Worm (Caenorhabditis elegans) whole organism, L2 larva: Measurements from ENCODE around the gene folt-3.
A peak's percentile ranks its signal among the peaks of the same experiment; 100 is the strongest.

Experiments used
- C34F6.9 ChIP-seq: fragments of 150-350 bp; optimal IDR thresholded peaks from 2 replicates; lab custom pipeline; 2014; ENCODE audit warnings: missing biosample characterization, missing genetic modification characterization
- F13H6.1 ChIP-seq: sonication (generic microtip); optimal IDR thresholded peaks from 2 replicates; lab custom pipeline; 2016; ENCODE audit warnings: missing genetic modification characterization, missing compliant biosample characterization
- R02D3.7 ChIP-seq: fragments of 150-350 bp; optimal IDR thresholded peaks from 2 replicates; lab custom pipeline; 2014; ENCODE audit warnings: missing biosample characterization, missing genetic modification characterization
- Y55F3AM.14 ChIP-seq: fragments of 200-800 bp; sonication (Bioruptor generic); optimal IDR thresholded peaks from 2 replicates; lab custom pipeline; 2018; ENCODE audit warnings: mild to moderate bottlenecking, missing genetic modification characterization, missing compliant biosample characterization
- ZK546.5 ChIP-seq: sonication (generic microtip); optimal IDR thresholded peaks from 2 replicates; lab custom pipeline; 2017; ENCODE audit warnings: missing biosample characterization, missing genetic modification characterization
- alr-1 ChIP-seq: fragments of 150-350 bp; optimal IDR thresholded peaks from 2 replicates; lab custom pipeline; 2014; ENCODE audit warnings: missing biosample characterization, missing genetic modification characterization
- aly-2 ChIP-seq: fragments of 150-350 bp; optimal IDR thresholded peaks from 2 replicates; lab custom pipeline; 2014; ENCODE audit warnings: missing biosample characterization, missing genetic modification characterization
- ama-1 ChIP-seq: fragments of 150-350 bp; optimal IDR thresholded peaks from 2 replicates; lab custom pipeline; 2018; ENCODE audit warnings: inconsistent platforms
- blmp-1 ChIP-seq: sonication (generic microtip); optimal IDR thresholded peaks from 2 replicates; lab custom pipeline; 2017; ENCODE audit warnings: missing genetic modification characterization, mild to moderate bottlenecking, missing compliant biosample characterization, antibody characterized with exemption, moderate library complexity; ENCODE audit not compliant: insufficient read depth
- ceh-16 ChIP-seq: fragments of 150-350 bp; optimal IDR thresholded peaks from 2 replicates; lab custom pipeline; 2014; ENCODE audit warnings: missing biosample characterization, missing genetic modification characterization
- ceh-82 ChIP-seq: fragments of 150-350 bp; optimal IDR thresholded peaks from 2 replicates; lab custom pipeline; 2014; ENCODE audit warnings: missing biosample characterization, missing genetic modification characterization
- crh-2 ChIP-seq: sonication (generic microtip); optimal IDR thresholded peaks from 2 replicates; lab custom pipeline; 2017; ENCODE audit warnings: missing biosample characterization, missing genetic modification characterization
- egl-27 ChIP-seq: sonication (generic microtip); optimal IDR thresholded peaks from 3 replicates; lab custom pipeline; 2017; ENCODE audit warnings: missing biosample characterization, missing genetic modification reagents, missing genetic modification characterization
- elt-1 ChIP-seq: fragments of 150-350 bp; optimal IDR thresholded peaks from 2 replicates; lab custom pipeline; 2014; ENCODE audit warnings: missing biosample characterization, missing genetic modification characterization
- elt-3 ChIP-seq: sonication (generic microtip); optimal IDR thresholded peaks from 2 replicates; lab custom pipeline; 2017; ENCODE audit warnings: missing biosample characterization, missing genetic modification characterization
- fos-1 ChIP-seq: fragments of 150-350 bp; optimal IDR thresholded peaks from 2 replicates; lab custom pipeline; 2014; ENCODE audit warnings: missing biosample characterization, missing genetic modification characterization
- gmeb-1 ChIP-seq: fragments of 150-350 bp; optimal IDR thresholded peaks from 2 replicates; lab custom pipeline; 2014; ENCODE audit warnings: missing biosample characterization, missing genetic modification characterization
- lin-11 ChIP-seq: fragments of 150-350 bp; sonication (generic microtip); optimal IDR thresholded peaks from 2 replicates; lab custom pipeline; 2014; ENCODE audit warnings: missing biosample characterization, missing genetic modification characterization, inconsistent platforms, mixed read lengths
- lin-13 ChIP-seq: fragments of 150-350 bp; optimal IDR thresholded peaks from 2 replicates; lab custom pipeline; 2014; ENCODE audit warnings: missing biosample characterization, missing genetic modification reagents, missing genetic modification characterization
- lin-39 ChIP-seq: fragments of 150-350 bp; optimal IDR thresholded peaks from 2 replicates; lab custom pipeline; 2014; ENCODE audit warnings: missing biosample characterization, missing genetic modification reagents, missing genetic modification characterization
- lsy-2 ChIP-seq, 2 experiments: fragments of 150-350 bp in 1 of 2; sonication (generic microtip) in 1 of 2; optimal IDR thresholded peaks; 2 replicates each; lab custom pipeline; 2014 to 2017; ENCODE audit warnings: missing biosample characterization in 2 of 2, missing genetic modification characterization in 2 of 2
- mab-5 ChIP-seq: fragments of 150-350 bp; optimal IDR thresholded peaks from 2 replicates; lab custom pipeline; 2014; ENCODE audit warnings: missing biosample characterization, missing genetic modification characterization
- mbf-1 ChIP-seq: sonication (generic microtip); optimal IDR thresholded peaks from 2 replicates; lab custom pipeline; 2017; ENCODE audit warnings: missing biosample characterization, missing genetic modification characterization
- mdl-1 ChIP-seq, 2 experiments: fragments of 150-350 bp in 1 of 2; sonication (generic microtip) in 1 of 2; optimal IDR thresholded peaks; 2 replicates each; lab custom pipeline; 2017; ENCODE audit warnings: missing biosample characterization in 2 of 2, missing genetic modification characterization in 2 of 2
- nhr-11 ChIP-seq: fragments of 150-350 bp; optimal IDR thresholded peaks from 2 replicates; lab custom pipeline; 2014; ENCODE audit warnings: missing biosample characterization, missing genetic modification characterization
- nhr-12 ChIP-seq: fragments of 150-350 bp; optimal IDR thresholded peaks from 2 replicates; lab custom pipeline; 2014; ENCODE audit warnings: missing biosample characterization, missing genetic modification characterization
- nhr-129 ChIP-seq: fragments of 150-350 bp; optimal IDR thresholded peaks from 2 replicates; lab custom pipeline; 2014; ENCODE audit warnings: missing biosample characterization, missing genetic modification characterization
- nhr-21 ChIP-seq: fragments of 150-350 bp; optimal IDR thresholded peaks from 2 replicates; lab custom pipeline; 2014; ENCODE audit warnings: missing biosample characterization, missing genetic modification characterization
- nhr-23 ChIP-seq: fragments of 150-350 bp; optimal IDR thresholded peaks from 2 replicates; lab custom pipeline; 2014; ENCODE audit warnings: missing biosample characterization, missing genetic modification reagents, missing genetic modification characterization
- nhr-237 ChIP-seq: fragments of 150-350 bp; optimal IDR thresholded peaks from 2 replicates; lab custom pipeline; 2014; ENCODE audit warnings: missing biosample characterization, missing genetic modification characterization
- nhr-25 ChIP-seq: fragments of 150-350 bp; sonication (generic microtip); optimal IDR thresholded peaks from 3 replicates; lab custom pipeline; 2014; ENCODE audit warnings: missing biosample characterization, missing genetic modification characterization
- nhr-6 ChIP-seq: fragments of 150-350 bp; optimal IDR thresholded peaks from 2 replicates; lab custom pipeline; 2014; ENCODE audit warnings: missing biosample characterization, missing genetic modification characterization
- nhr-77 ChIP-seq: fragments of 150-350 bp; optimal IDR thresholded peaks from 2 replicates; lab custom pipeline; 2014; ENCODE audit warnings: missing biosample characterization, missing genetic modification characterization
- peb-1 ChIP-seq: fragments of 150-350 bp; optimal IDR thresholded peaks from 2 replicates; lab custom pipeline; 2014; ENCODE audit warnings: missing biosample characterization, missing genetic modification characterization
- sem-4 ChIP-seq: fragments of 150-350 bp; optimal IDR thresholded peaks from 2 replicates; lab custom pipeline; 2014; ENCODE audit warnings: missing biosample characterization, missing genetic modification reagents, missing genetic modification characterization
- skn-1 ChIP-seq: sonication (generic microtip); optimal IDR thresholded peaks from 2 replicates; lab custom pipeline; 2017; ENCODE audit warnings: missing biosample characterization, missing genetic modification characterization
- sma-3 ChIP-seq: sonication (generic microtip); optimal IDR thresholded peaks from 2 replicates; lab custom pipeline; 2016; ENCODE audit warnings: missing genetic modification reagents, missing genetic modification characterization, missing compliant biosample characterization
- sma-9 ChIP-seq, 2 experiments: fragments of 150-350 bp in 1 of 2; sonication (generic microtip) in 1 of 2; optimal IDR thresholded peaks; 2 replicates each; lab custom pipeline; 2014 to 2016; ENCODE audit warnings: missing genetic modification characterization in 2 of 2, mild to moderate bottlenecking in 1 of 2, missing biosample characterization in 1 of 2, missing compliant biosample characterization in 1 of 2, missing genetic modification reagents in 1 of 2, moderate library complexity in 1 of 2
- snpc-4 ChIP-seq: fragments of 150-350 bp; optimal IDR thresholded peaks from 2 replicates; lab custom pipeline; 2014; ENCODE audit warnings: missing biosample characterization, missing genetic modification characterization
- unc-39 ChIP-seq: fragments of 150-350 bp; optimal IDR thresholded peaks from 2 replicates; lab custom pipeline; 2014; ENCODE audit warnings: missing biosample characterization, missing genetic modification characterization
- unc-55 ChIP-seq: fragments of 150-350 bp; sonication (generic microtip); optimal IDR thresholded peaks from 3 replicates; lab custom pipeline; 2014; ENCODE audit warnings: missing biosample characterization, missing genetic modification reagents, missing genetic modification characterization
- unc-62 ChIP-seq: fragments of 150-350 bp; optimal IDR thresholded peaks from 2 replicates; lab custom pipeline; 2014; ENCODE audit warnings: missing biosample characterization, missing genetic modification reagents, missing genetic modification characterization
- ztf-1 ChIP-seq: fragments of 200-800 bp; sonication (Bioruptor generic); conservative IDR thresholded peaks from 2 replicates; pipeline ENCODE4 v1.3.6; 2022; ENCODE audit warnings: missing genetic modification characterization, missing compliant biosample characterization
- ztf-11 ChIP-seq: sonication (generic microtip); optimal IDR thresholded peaks from 2 replicates; lab custom pipeline; 2017; ENCODE audit warnings: missing biosample characterization, missing genetic modification characterization
- ztf-4 ChIP-seq: fragments of 150-350 bp; optimal IDR thresholded peaks from 2 replicates; lab custom pipeline; 2014; ENCODE audit warnings: missing biosample characterization, missing genetic modification characterization

folt-3 gene

DNA sequence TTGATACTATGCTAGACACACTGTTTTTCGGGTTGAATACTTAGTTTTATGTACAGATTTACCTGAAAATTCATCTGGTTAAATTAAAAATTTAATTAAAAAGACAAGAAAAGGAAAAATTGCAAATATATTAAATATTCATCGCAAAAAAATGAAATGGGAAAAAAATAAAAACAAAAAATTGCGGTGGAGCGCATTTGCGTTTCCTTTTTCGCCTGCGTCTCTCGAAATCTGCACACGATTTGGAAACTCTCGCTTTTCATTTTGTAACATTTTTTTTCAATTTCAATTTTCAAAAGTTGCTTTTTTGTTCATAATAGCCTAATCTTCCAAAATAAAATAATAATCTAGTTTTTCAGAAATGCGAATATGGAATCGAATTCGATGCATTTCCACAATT lies 21.9 kb downstream of the folt-3 start, which contains the start of the genes F19F10.11 and C50E3.5 (continued):
- TF ChIP-seq R02D3.7 (tag; lab: Kevin White, UChicago) (no peak), alr-1 (tag; lab: Kevin White, UChicago) (no peak), gmeb-1 (tag; lab: Kevin White, UChicago) (peak; percentile 74), nhr-21 (tag; lab: Kevin White, UChicago) (no peak), fos-1 (tag; lab: Kevin White, UChicago) (peak; percentile 13), mdl-1 (tag; optimal IDR thresholded peaks at IDR 0.05; lab: Kevin White, UChicago) (no peak), unc-39 (tag; lab: Kevin White, UChicago) (no peak), egl-27 (tag; lab: Kevin White, UChicago) (no peak)

DNA sequence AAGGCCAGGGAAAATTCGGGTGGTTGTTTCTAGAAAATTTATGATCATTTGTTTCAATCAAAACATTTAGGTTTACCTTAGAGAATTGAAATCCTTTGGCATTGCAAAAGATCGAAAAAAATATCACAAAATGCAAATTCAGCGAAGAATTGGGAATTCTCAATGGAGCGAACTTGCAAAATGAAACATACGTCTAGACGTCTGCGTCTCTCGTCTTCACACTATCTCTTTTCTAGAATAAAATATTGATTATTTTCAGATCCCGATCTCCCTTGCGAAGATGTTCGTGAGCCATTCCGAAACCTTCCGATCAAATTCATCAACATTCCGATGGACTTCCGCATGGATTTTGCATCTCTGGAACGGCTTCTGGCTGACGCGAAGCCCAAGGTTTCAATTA lies 29.2 kb downstream of the folt-3 start, which contains the start of gene ets-6:
TSS of gene ets-6 (minus strand) at position 169 of the 400 bp plus-strand sequence.
- TF ChIP-seq nhr-129, result peak; percentile 50
- peak; percentile 35 for TF ChIP-seq nhr-25 (tag; lab: Kevin White, UChicago)
- TF ChIP-seq ceh-16, result no peak
- TF ChIP-seq nhr-237 (tag; lab: Kevin White, UChicago), result no peak
- no peak for TF ChIP-seq mab-5 (tag; lab: Kevin White, UChicago)
- peak; percentile 26 for TF ChIP-seq sma-9 (GFP tag; optimal IDR thresholded peaks at IDR 0.05; lab: Kevin White, UChicago)
- TF ChIP-seq sma-9 (tag; optimal IDR thresholded peaks at IDR 0.05; lab: Kevin White, UChicago), result no peak
- TF ChIP-seq alr-1 (tag; lab: Kevin White, UChicago), result no peak
- peak; percentile 60 for TF ChIP-seq gmeb-1 (tag; lab: Kevin White, UChicago)
- peak; percentile 16 for TF ChIP-seq sma-3 (GFP tag; lab: Kevin White, UChicago)
- TF ChIP-seq nhr-21 (tag; lab: Kevin White, UChicago), result peak; percentile 18
- peak; percentile 25 for TF ChIP-seq fos-1 (tag; lab: Kevin White, UChicago)
- TF ChIP-seq crh-2 (tag; lab: Kevin White, UChicago), result peak; percentile 55
- peak; percentile 77 for TF ChIP-seq C34F6.9
- TF ChIP-seq unc-55 (GFP tag; lab: Kevin White, UChicago), result peak; percentile 76
- peak; percentile 10 to 78 for TF ChIP-seq lsy-2 (tag; optimal IDR thresholded peaks at IDR 0.05; lab: Kevin White, UChicago)
- no peak for TF ChIP-seq sem-4 (tag; lab: Kevin White, UChicago)

DNA sequence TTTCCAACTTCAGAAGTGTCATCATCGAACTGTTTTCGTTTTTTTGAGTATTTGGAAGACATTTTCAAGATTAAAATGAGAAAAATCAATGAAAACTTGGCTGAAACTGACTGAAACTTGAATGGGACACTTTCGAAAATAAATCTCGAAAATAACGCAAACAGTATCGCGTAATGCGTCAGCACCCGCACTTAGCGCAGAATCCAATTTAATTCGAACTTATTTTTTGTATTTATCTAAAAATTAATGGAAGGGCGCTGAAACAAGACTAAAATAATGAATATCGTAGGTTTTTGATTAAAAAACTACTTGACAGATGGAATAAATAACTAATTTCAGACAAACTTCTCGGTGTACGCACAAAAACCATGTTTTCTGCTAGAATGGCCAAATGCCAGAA lies 34.0 kb downstream of the folt-3 start, which contains the start of the genes snu-66 and ints-9:
TSS of gene snu-66 (minus strand) at position 108 of the 400 bp plus-strand sequence.
TSS of gene ints-9 (plus strand) at position 240 of the 400 bp plus-strand sequence.
- no peak for TF ChIP-seq fos-1 (tag; lab: Kevin White, UChicago)
- TF ChIP-seq sma-3 (GFP tag; lab: Kevin White, UChicago), result peak; percentile 52
- TF ChIP-seq blmp-1, result no peak
- TF ChIP-seq unc-62 (GFP tag; lab: Kevin White, UChicago), result no peak
- TF ChIP-seq C34F6.9, result peak; percentile 86
- no peak for TF ChIP-seq lin-11
- TF ChIP-seq nhr-12 (tag; lab: Kevin White, UChicago), result no peak
- TF ChIP-seq mdl-1 (tag; optimal IDR thresholded peaks at IDR 0.05; lab: Kevin White, UChicago), result no peak
- no peak for TF ChIP-seq ceh-82 (tag; lab: Kevin White, UChicago)
- TF ChIP-seq sma-9 (GFP tag; optimal IDR thresholded peaks at IDR 0.05; lab: Kevin White, UChicago), result peak; percentile 74
- TF ChIP-seq sma-9 (tag; optimal IDR thresholded peaks at IDR 0.05; lab: Kevin White, UChicago), result no peak
- no peak for TF ChIP-seq nhr-11 (tag; lab: Kevin White, UChicago)
- TF ChIP-seq nhr-21 (tag; lab: Kevin White, UChicago), result peak; percentile 49
- TF ChIP-seq mab-5 (tag; lab: Kevin White, UChicago), result no peak
- TF ChIP-seq lin-13, result peak; percentile 40
- TF ChIP-seq nhr-129, result peak; percentile 65
- TF ChIP-seq crh-2 (tag; lab: Kevin White, UChicago), result peak; percentile 51
- TF ChIP-seq ceh-16, result no peak
- no peak for TF ChIP-seq aly-2 (tag; lab: Kevin White, UChicago)
- peak; percentile 82 for TF ChIP-seq gmeb-1 (tag; lab: Kevin White, UChicago)
- TF ChIP-seq nhr-237 (tag; lab: Kevin White, UChicago), result no peak
- no peak for TF ChIP-seq ama-1 (lab: Kevin White, UChicago)
- no peak for TF ChIP-seq unc-39 (tag; lab: Kevin White, UChicago)
- no peak for TF ChIP-seq R02D3.7 (tag; lab: Kevin White, UChicago)
- TF ChIP-seq alr-1 (tag; lab: Kevin White, UChicago), result no peak
- TF ChIP-seq F13H6.1 (tag; lab: Kevin White, UChicago), result peak; percentile 69
- TF ChIP-seq peb-1, result no peak
- peak; percentile 22 for TF ChIP-seq snpc-4 (tag; lab: Kevin White, UChicago)
- TF ChIP-seq skn-1 (tag; lab: Kevin White, UChicago), result no peak
- TF ChIP-seq unc-55 (GFP tag; lab: Kevin White, UChicago), result peak; percentile 81
- no peak for TF ChIP-seq lin-39 (tag; lab: Kevin White, UChicago)
- TF ChIP-seq Y55F3AM.14 (GFP tag; lab: Kevin White, UChicago), result no peak
- TF ChIP-seq nhr-25 (tag; lab: Kevin White, UChicago), result no peak
- no peak for TF ChIP-seq nhr-23 (tag; lab: Kevin White, UChicago)
- TF ChIP-seq ztf-11 (tag; lab: Kevin White, UChicago), result no peak
- TF ChIP-seq ztf-4 (tag; lab: Kevin White, UChicago), result no peak
- TF ChIP-seq elt-1 (tag; lab: Kevin White, UChicago), result no peak
- TF ChIP-seq egl-27 (tag; lab: Kevin White, UChicago), result no peak
- no peak for TF ChIP-seq mbf-1 (tag; lab: Kevin White, UChicago)
- no peak for TF ChIP-seq elt-3 (tag; lab: Kevin White, UChicago)
- TF ChIP-seq ZK546.5 (tag; lab: Kevin White, UChicago), result no peak
- no peak for TF ChIP-seq nhr-77 (tag; lab: Kevin White, UChicago)
- TF ChIP-seq nhr-6 (tag; lab: Kevin White, UChicago), result peak; percentile 36
- TF ChIP-seq ztf-1, result no peak
- TF ChIP-seq sem-4 (tag; lab: Kevin White, UChicago), result peak; percentile 16
